Worm (Caenorhabditis elegans): ENCODE data around the gene mnat-1.

Gene mnat-1

ce11 chrII:2455931-2456576 lies 22.4 kb downstream of the mnat-1 start:
- TF ChIP-seq unc-62 (GFP tag; optimal IDR thresholded peaks at IDR 0.05) = no peak

- no peak for TF ChIP-seq unc-62 (GFP tag; optimal IDR thresholded peaks at IDR 0.05)
Observed at ce11 chrII:2454822-2455221, 23.6 kb downstream of the mnat-1 start.

- no peak for TF ChIP-seq unc-62 (GFP tag; optimal IDR thresholded peaks at IDR 0.05)
Observed at ce11 chrII:2452492-2452891, 26.0 kb downstream of the mnat-1 start.

ce11 chrII:2450990-2451389 lies 27.5 kb downstream of the mnat-1 start:
- TF ChIP-seq unc-62 (GFP tag; optimal IDR thresholded peaks at IDR 0.05) = no peak

ce11 chrII:2446727-2447126 lies 31.7 kb downstream of the mnat-1 start:
- no peak for TF ChIP-seq unc-62 (GFP tag; optimal IDR thresholded peaks at IDR 0.05)

DNA sequence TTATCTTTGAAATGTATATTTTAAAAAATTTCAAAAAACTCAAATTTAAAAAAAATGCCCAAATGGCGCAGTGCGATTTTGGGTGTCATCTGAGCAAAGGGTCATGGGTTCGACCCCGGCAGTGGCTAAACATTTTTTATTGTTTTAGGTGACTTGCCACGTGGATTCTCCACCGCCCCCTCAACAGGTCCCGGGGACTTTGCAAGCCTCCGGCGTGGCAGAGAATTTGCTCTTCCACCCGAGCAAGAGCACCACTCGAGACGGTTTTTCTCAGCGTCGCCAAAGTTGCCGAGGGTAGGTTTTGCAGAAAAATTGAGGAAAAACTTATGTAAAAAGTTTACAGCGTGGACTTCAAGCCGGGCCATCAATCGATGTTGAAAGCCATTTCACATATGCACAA lies 33.3 kb downstream of the mnat-1 start:
- no peak for TF ChIP-seq unc-62 (GFP tag; optimal IDR thresholded peaks at IDR 0.05)

DNA sequence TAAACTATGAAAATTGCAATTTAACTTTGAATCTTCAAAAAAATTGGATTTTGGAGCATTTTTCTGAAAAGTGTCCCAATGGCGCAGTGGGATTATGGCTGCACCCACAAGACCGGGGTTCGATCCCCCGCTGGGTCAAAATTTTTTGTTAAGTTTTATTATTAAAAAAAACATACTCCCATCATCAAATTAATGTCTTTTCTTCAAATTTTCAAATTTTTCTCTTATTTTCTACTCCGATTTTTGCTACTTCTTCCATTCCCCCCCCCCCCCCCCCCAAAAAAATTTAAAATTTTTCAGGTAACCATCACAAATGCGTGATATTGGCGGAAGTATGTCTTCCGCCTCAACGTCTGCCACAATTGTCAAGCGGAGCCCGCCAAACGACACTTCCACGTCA lies 35.5 kb downstream of the mnat-1 start, which contains the start of gene vab-19:
TSS of gene vab-19 (plus strand) at position 301 of the 400 bp plus-strand sequence.
- TF ChIP-seq unc-62 (GFP tag; optimal IDR thresholded peaks at IDR 0.05) = no peak

ce11 chrII:2442243-2442642 lies 36.2 kb downstream of the mnat-1 start:
- TF ChIP-seq unc-62 (GFP tag; optimal IDR thresholded peaks at IDR 0.05) = no peak

DNA sequence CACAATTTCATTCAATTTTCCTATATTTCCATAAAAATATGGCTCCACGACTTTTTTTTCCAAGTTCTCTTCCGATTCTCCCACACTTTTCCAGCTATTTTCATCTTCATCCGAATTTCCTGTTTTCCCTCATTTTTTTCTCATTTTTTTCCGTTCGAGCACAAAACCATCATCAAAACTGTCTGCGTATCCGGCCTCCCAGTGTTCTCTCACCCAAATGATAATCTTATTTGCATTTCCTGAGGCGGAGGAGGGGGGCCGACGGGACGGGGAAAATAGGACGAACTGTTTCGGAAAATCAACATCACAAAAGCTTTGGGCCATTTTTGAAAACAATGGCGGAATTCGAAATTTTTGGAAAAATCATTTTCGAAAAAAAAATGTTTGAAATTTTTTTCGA lies 38.1 kb downstream of the mnat-1 start:
- no peak for TF ChIP-seq unc-62 (GFP tag; optimal IDR thresholded peaks at IDR 0.05)

ce11 chrII:2438944-2439343 lies 39.5 kb downstream of the mnat-1 start:
- TF ChIP-seq unc-62 (GFP tag; optimal IDR thresholded peaks at IDR 0.05) = no peak

DNA sequence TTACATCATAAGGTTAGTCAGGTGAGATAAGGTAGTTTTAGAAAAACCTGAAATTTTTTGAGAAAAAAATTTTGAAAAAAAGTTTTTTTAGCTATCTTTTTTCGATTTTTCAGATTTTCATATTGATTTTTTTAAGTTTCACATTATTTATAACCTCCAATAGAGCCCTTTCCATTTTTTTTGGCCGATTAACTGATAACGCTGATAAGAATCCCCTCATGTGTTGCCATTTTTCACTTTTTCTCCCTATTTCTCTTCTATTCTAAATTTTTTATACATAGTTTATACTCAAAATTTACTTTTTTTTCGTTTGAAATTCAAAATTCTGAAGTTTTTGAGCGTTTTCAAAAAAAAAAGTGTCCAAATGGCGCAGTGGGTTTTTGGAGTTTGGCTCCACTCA lies 40.3 kb downstream of the mnat-1 start:
- no peak for TF ChIP-seq unc-62 (GFP tag; optimal IDR thresholded peaks at IDR 0.05)

DNA sequence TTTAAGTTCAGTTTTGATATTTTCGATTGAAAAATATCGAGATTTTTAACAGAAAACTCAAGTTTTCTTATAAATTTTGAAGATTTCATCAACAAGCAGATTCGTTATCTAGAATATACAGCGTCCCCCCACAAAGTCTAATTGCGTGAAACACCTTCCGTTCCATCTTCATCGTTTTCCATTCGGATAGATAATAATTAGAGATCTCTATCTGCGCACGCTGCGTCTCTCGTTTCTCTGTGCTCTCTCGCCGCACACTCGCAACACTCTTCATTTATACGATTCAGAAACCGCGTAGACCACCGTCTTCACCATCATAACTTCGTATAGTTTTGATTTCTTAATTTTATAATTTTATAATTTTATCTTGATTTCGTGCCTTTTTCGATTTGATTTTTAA lies 41.7 kb downstream of the mnat-1 start:
- no peak for TF ChIP-seq unc-62 (GFP tag; optimal IDR thresholded peaks at IDR 0.05)

ce11 chrII:2435566-2435965 lies 42.9 kb downstream of the mnat-1 start:
- TF ChIP-seq unc-62 (GFP tag; optimal IDR thresholded peaks at IDR 0.05) = no peak

DNA sequence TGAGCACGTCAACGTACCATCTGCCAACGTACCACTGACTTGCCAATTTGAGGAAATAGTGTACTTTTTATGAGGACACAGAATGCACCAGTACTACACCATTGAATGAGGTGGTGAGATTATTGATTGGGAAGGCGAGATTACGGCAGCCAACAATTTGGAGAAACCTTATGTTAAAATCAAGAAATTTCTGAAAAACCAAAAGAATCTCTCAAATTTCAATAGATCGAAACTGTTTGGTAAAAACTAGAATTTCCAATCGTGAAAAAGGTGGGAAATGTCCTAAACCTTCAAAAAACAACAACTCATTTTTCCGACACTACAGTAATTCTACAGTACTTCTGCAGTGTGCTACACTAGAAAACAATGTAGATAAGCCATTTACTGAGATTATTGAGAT lies 46.5 kb downstream of the mnat-1 start, which contains the start of gene ceh-86:
TSS of gene ceh-86 (minus strand) at position 101 of the 400 bp plus-strand sequence.
- no peak for TF ChIP-seq unc-62 (GFP tag; optimal IDR thresholded peaks at IDR 0.05)
